Worm (Caenorhabditis elegans): ENCODE data around the gene B0310.3.

ce11 chrX:476261-476660 is 44.5 kb downstream of the B0310.3 start, which contains the start of gene F38G1.3:
- TF ChIP-seq dao-5 (tag; optimal IDR thresholded peaks at IDR 0.05) (no peak), W03F9.2 (tag; optimal IDR thresholded peaks at IDR 0.05) (no peak), him-1 (tag; optimal IDR thresholded peaks at IDR 0.05) (no peak)
